Worm (Caenorhabditis elegans) whole organism, L3 larva: ENCODE data around the gene str-204.

Experiments
- ZK546.5 ChIP-seq: sonication (generic microtip); optimal IDR thresholded peaks from 2 replicates; lab custom pipeline; 2017; ENCODE audit warnings: missing biosample characterization, missing genetic modification characterization
- aly-2 ChIP-seq: fragments of 150-350 bp; optimal IDR thresholded peaks from 2 replicates; lab custom pipeline; 2014; ENCODE audit warnings: missing biosample characterization, missing genetic modification characterization
- daf-12 ChIP-seq: fragments of 150-350 bp; optimal IDR thresholded peaks from 2 replicates; lab custom pipeline; 2014; ENCODE audit warnings: missing biosample characterization, missing genetic modification reagents, missing genetic modification characterization
- elt-2 ChIP-seq: sonication (generic microtip); optimal IDR thresholded peaks from 2 replicates; lab custom pipeline; 2016; ENCODE audit warnings: missing genetic modification reagents, mild to moderate bottlenecking, missing genetic modification characterization, missing compliant biosample characterization
- elt-3 ChIP-seq, 3 experiments: fragments of 150-350 bp in 1 of 3; sonication (generic microtip) in 2 of 3; optimal IDR thresholded peaks; 2 replicates in 2 of 3; 4 replicates in 1 of 3; lab custom pipeline; 2014 to 2017; ENCODE audit warnings: missing biosample characterization in 3 of 3, missing genetic modification characterization in 3 of 3
- mdl-1 ChIP-seq: fragments of 150-350 bp; optimal IDR thresholded peaks from 2 replicates; lab custom pipeline; 2014; ENCODE audit warnings: missing biosample characterization, missing genetic modification characterization
- nhr-12 ChIP-seq: fragments of 150-350 bp; optimal IDR thresholded peaks from 2 replicates; lab custom pipeline; 2014; ENCODE audit warnings: missing biosample characterization, missing genetic modification characterization
- nhr-77 ChIP-seq: fragments of 150-350 bp; optimal IDR thresholded peaks from 2 replicates; lab custom pipeline; 2014; ENCODE audit warnings: missing biosample characterization, missing genetic modification characterization
- sea-2 ChIP-seq: fragments of 150-350 bp; sonication (generic microtip); optimal IDR thresholded peaks from 4 replicates; lab custom pipeline; 2014; ENCODE audit warnings: missing biosample characterization, missing genetic modification reagents, missing genetic modification characterization
- snpc-4 ChIP-seq: fragments of 150-350 bp; optimal IDR thresholded peaks from 2 replicates; lab custom pipeline; 2014; ENCODE audit warnings: missing biosample characterization, missing genetic modification characterization
- unc-39 ChIP-seq: sonication (generic microtip); optimal IDR thresholded peaks from 4 replicates; lab custom pipeline; 2017; ENCODE audit warnings: missing biosample characterization, missing genetic modification characterization
- ztf-11 ChIP-seq: fragments of 150-350 bp; optimal IDR thresholded peaks from 2 replicates; lab custom pipeline; 2014; ENCODE audit warnings: missing biosample characterization, missing genetic modification characterization

DNA sequence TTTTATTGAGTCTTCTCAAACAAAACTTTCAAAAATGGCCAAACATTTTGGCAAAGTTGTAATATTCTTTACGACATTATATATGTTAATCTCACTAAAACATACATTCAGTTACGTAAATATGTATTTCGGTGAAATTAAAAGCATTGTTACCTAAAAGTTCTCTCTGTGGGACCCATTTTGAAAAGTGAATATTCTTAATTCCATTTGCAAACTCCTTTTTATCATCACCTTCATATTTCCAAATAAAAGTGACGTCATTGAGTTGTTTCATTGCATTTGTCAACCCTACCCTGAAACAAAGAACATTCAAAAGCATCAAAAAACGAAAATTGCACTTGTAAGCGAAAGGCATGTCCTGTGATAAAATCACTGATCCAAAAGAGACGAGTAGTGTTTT is 19.1 kb upstream of the str-204 start:
- TF ChIP-seq nhr-77, result no peak
- no peak for TF ChIP-seq ztf-11 (tag; lab: Kevin White, UChicago)
- no peak for TF ChIP-seq ZK546.5 (tag; lab: Kevin White, UChicago)
- TF ChIP-seq daf-12 (tag; lab: Kevin White, UChicago), result no peak
- TF ChIP-seq unc-39, result no peak
- TF ChIP-seq mdl-1, result no peak
- TF ChIP-seq snpc-4 (tag; lab: Kevin White, UChicago), result no peak
- TF ChIP-seq elt-2 (tag; lab: Kevin White, UChicago), result no peak
- no peak for TF ChIP-seq aly-2 (tag; lab: Kevin White, UChicago)
- no peak for TF ChIP-seq sea-2 (GFP tag; lab: Kevin White, UChicago)
- TF ChIP-seq elt-3 (tag; optimal IDR thresholded peaks at IDR 0.05; lab: Kevin White, UChicago), result no peak
- no peak for TF ChIP-seq nhr-12 (tag; lab: Kevin White, UChicago)
